Fruit fly (Drosophila melanogaster) whole organism, embryonic: ENCODE data around the gene Actbeta.

Experiments
- Atf3 ChIP-seq: fragments of 200-800 bp; sonication (Bioruptor generic); optimal IDR thresholded peaks from 3 replicates; lab custom pipeline; 2016; ENCODE audit warnings: missing biosample characterization, missing genetic modification characterization
- BEAF-32 ChIP-seq: fragments of 200-800 bp; sonication (Bioruptor generic); optimal IDR thresholded peaks from 3 replicates; lab custom pipeline; 2017; ENCODE audit warnings: missing biosample characterization, missing genetic modification characterization, mild to moderate bottlenecking, moderate library complexity, missing genetic modification reagents
- Bgb ChIP-seq: fragments of 200-800 bp; sonication (Bioruptor generic); IDR thresholded peaks from 2 replicates; pipeline ENCODE4 v1.3.6; 2022; ENCODE audit warnings: missing biosample characterization, missing genetic modification characterization; ENCODE audit not compliant: partially characterized antibody
- CG11085 ChIP-seq: fragments of 200-800 bp; sonication (Bioruptor generic); IDR thresholded peaks from 2 replicates; pipeline ENCODE4 v1.3.6; 2022; ENCODE audit warnings: missing biosample characterization, missing genetic modification characterization
- CG11723 ChIP-seq: fragments of 200-800 bp; sonication (Bioruptor generic); optimal IDR thresholded peaks from 2 replicates; lab custom pipeline; 2017; ENCODE audit warnings: missing biosample characterization, mild to moderate bottlenecking, missing genetic modification characterization
- CG12299 ChIP-seq: fragments of 200-800 bp; sonication (Bioruptor generic); optimal IDR thresholded peaks from 2 replicates; lab custom pipeline; 2018; ENCODE audit warnings: missing biosample characterization, mild to moderate bottlenecking, missing genetic modification characterization
- CG12659 ChIP-seq: fragments of 200-800 bp; sonication (Bioruptor generic); optimal IDR thresholded peaks from 3 replicates; lab custom pipeline; 2017; ENCODE audit warnings: mild to moderate bottlenecking, missing biosample characterization, missing genetic modification reagents, missing genetic modification characterization
- CG14710 ChIP-seq: fragments of 200-800 bp; sonication (Bioruptor generic); optimal IDR thresholded peaks from 3 replicates; lab custom pipeline; 2019; ENCODE audit warnings: missing biosample characterization, mild to moderate bottlenecking, missing genetic modification characterization, moderate library complexity
- CG17802 ChIP-seq: fragments of 200-800 bp; sonication (Bioruptor generic); optimal IDR thresholded peaks from 2 replicates; lab custom pipeline; 2018; ENCODE audit warnings: missing biosample characterization, mild to moderate bottlenecking, missing genetic modification characterization, moderate library complexity
- CG2120 ChIP-seq: fragments of 200-800 bp; sonication (Bioruptor generic); optimal IDR thresholded peaks from 3 replicates; lab custom pipeline; 2016; ENCODE audit warnings: missing biosample characterization, missing genetic modification characterization
- CG2712 ChIP-seq: fragments of 200-800 bp; optimal IDR thresholded peaks from 3 replicates; lab custom pipeline; 2019; ENCODE audit warnings: missing biosample characterization, mild to moderate bottlenecking, missing genetic modification characterization, moderate library complexity
- CG30020 ChIP-seq: fragments of 200-800 bp; optimal IDR thresholded peaks from 2 replicates; lab custom pipeline; 2019; ENCODE audit warnings: missing biosample characterization, mild to moderate bottlenecking, missing genetic modification characterization, moderate library complexity
- CG3065 ChIP-seq: fragments of 200-800 bp; sonication (Bioruptor generic); optimal IDR thresholded peaks from 2 replicates; lab custom pipeline; 2016; ENCODE audit warnings: missing biosample characterization, missing genetic modification characterization
- CG31388 ChIP-seq: fragments of 200-800 bp; sonication (Bioruptor generic); optimal IDR thresholded peaks from 2 replicates; lab custom pipeline; 2016; ENCODE audit warnings: missing biosample characterization, missing genetic modification characterization
- CG33213 ChIP-seq: fragments of 200-800 bp; sonication (Bioruptor generic); optimal IDR thresholded peaks from 3 replicates; lab custom pipeline; 2016; ENCODE audit warnings: missing biosample characterization, missing genetic modification characterization
- CG33557 ChIP-seq: fragments of 200-800 bp; sonication (Bioruptor generic); optimal IDR thresholded peaks from 2 replicates; lab custom pipeline; 2019; ENCODE audit warnings: missing biosample characterization, mild to moderate bottlenecking, missing genetic modification characterization, moderate library complexity
- CG4282 ChIP-seq: fragments of 200-800 bp; sonication (Bioruptor generic); optimal IDR thresholded peaks from 2 replicates; lab custom pipeline; 2016; ENCODE audit warnings: missing biosample characterization, missing genetic modification characterization
- CG6854 ChIP-seq: fragments of 200-800 bp; sonication (Bioruptor generic); optimal IDR thresholded peaks from 3 replicates; lab custom pipeline; 2017; ENCODE audit warnings: missing biosample characterization, mild to moderate bottlenecking, missing genetic modification characterization
- CG7271 ChIP-seq: fragments of 200-800 bp; sonication (Bioruptor generic); optimal IDR thresholded peaks from 2 replicates; lab custom pipeline; 2018; ENCODE audit warnings: missing biosample characterization, mild to moderate bottlenecking, missing genetic modification characterization, moderate library complexity
- CG8089 ChIP-seq: fragments of 200-800 bp; sonication (Bioruptor generic); optimal IDR thresholded peaks from 3 replicates; lab custom pipeline; 2016; ENCODE audit warnings: missing biosample characterization, missing genetic modification characterization
- CG8944 ChIP-seq: fragments of 200-800 bp; sonication (Bioruptor generic); optimal IDR thresholded peaks from 3 replicates; lab custom pipeline; 2016; ENCODE audit warnings: missing biosample characterization, missing genetic modification characterization
- CoRest ChIP-seq: fragments of 200-800 bp; sonication (Bioruptor generic); optimal IDR thresholded peaks from 3 replicates; lab custom pipeline; 2018; ENCODE audit warnings: missing biosample characterization, mild to moderate bottlenecking, missing genetic modification characterization, moderate library complexity
- Hmx ChIP-seq: fragments of 200-800 bp; sonication (Bioruptor generic); optimal IDR thresholded peaks from 2 replicates; lab custom pipeline; 2016; ENCODE audit warnings: missing biosample characterization, missing genetic modification characterization
- Lhr ChIP-seq: fragments of 200-800 bp; sonication (Bioruptor generic); optimal IDR thresholded peaks from 3 replicates; lab custom pipeline; 2017; ENCODE audit warnings: mild to moderate bottlenecking, missing biosample characterization, missing genetic modification reagents, missing genetic modification characterization
- MBD-R2 ChIP-seq: fragments of 200-800 bp; sonication (Bioruptor generic); IDR thresholded peaks from 2 replicates; pipeline ENCODE4 v1.3.6; 2022; ENCODE audit warnings: missing biosample characterization, missing genetic modification characterization
- Med ChIP-seq: fragments of 200-800 bp; sonication (Bioruptor generic); peaks from one replicate; lab custom pipeline; 2016; ENCODE audit warnings: missing biosample characterization, missing genetic modification characterization, mild to moderate bottlenecking, inconsistent platforms, moderate library complexity
- Neu2 ChIP-seq: fragments of 200-800 bp; sonication (Bioruptor generic); optimal IDR thresholded peaks from 3 replicates; lab custom pipeline; 2016; ENCODE audit warnings: missing biosample characterization, missing genetic modification characterization, borderline replicate concordance
- Sin3A ChIP-seq: fragments of >200 bp; optimal IDR thresholded peaks from 2 replicates; lab custom pipeline; 2018
- YL-1 ChIP-seq: fragments of 200-800 bp; sonication (Bioruptor generic); optimal IDR thresholded peaks from 3 replicates; lab custom pipeline; 2017; ENCODE audit warnings: missing biosample characterization, mild to moderate bottlenecking, missing genetic modification characterization
- ab ChIP-seq: fragments of 200-800 bp; sonication (Bioruptor generic); optimal IDR thresholded peaks from 2 replicates; lab custom pipeline; 2016; ENCODE audit warnings: missing biosample characterization, missing genetic modification characterization
- crc ChIP-seq: fragments of 200-800 bp; sonication (Bioruptor generic); optimal IDR thresholded peaks from 2 replicates; lab custom pipeline; 2016; ENCODE audit warnings: missing biosample characterization, missing genetic modification characterization
- danr ChIP-seq: fragments of 200-800 bp; sonication (Bioruptor generic); IDR thresholded peaks from 2 replicates; pipeline ENCODE4 v1.3.6; 2022; ENCODE audit warnings: missing biosample characterization, missing genetic modification characterization
- dm ChIP-seq: fragments of 200-800 bp; sonication (Bioruptor generic); optimal IDR thresholded peaks from 3 replicates; lab custom pipeline; 2016; ENCODE audit warnings: missing biosample characterization, missing genetic modification characterization
- fru ChIP-seq: fragments of >200 bp; optimal IDR thresholded peaks from 2 replicates; lab custom pipeline; 2017
- fu2 ChIP-seq: fragments of 200-800 bp; sonication (Bioruptor generic); optimal IDR thresholded peaks from 2 replicates; lab custom pipeline; 2016; ENCODE audit warnings: missing biosample characterization, missing genetic modification characterization
- gro ChIP-seq: fragments of 200-800 bp; sonication (Bioruptor generic); optimal IDR thresholded peaks from 2 replicates; lab custom pipeline; 2016; ENCODE audit warnings: missing biosample characterization, missing genetic modification characterization
- lbe ChIP-seq: fragments of 200-800 bp; sonication (Bioruptor generic); optimal IDR thresholded peaks from 2 replicates; lab custom pipeline; 2016; ENCODE audit warnings: missing biosample characterization, mild to moderate bottlenecking, missing genetic modification characterization
- mam ChIP-seq: fragments of 200-800 bp; sonication (Bioruptor generic); optimal IDR thresholded peaks from 3 replicates; lab custom pipeline; 2016; ENCODE audit warnings: missing biosample characterization, missing genetic modification characterization
- nmo ChIP-seq: fragments of 200-800 bp; sonication (Bioruptor generic); optimal IDR thresholded peaks from 2 replicates; lab custom pipeline; 2018; ENCODE audit warnings: missing biosample characterization, mild to moderate bottlenecking, missing genetic modification characterization, moderate library complexity
- p53 ChIP-seq: fragments of 200-800 bp; sonication (Bioruptor generic); optimal IDR thresholded peaks from 2 replicates; lab custom pipeline; 2016; ENCODE audit warnings: missing biosample characterization, missing genetic modification characterization
- phol ChIP-seq: fragments of 200-800 bp; sonication (Bioruptor generic); optimal IDR thresholded peaks from 3 replicates; lab custom pipeline; 2018; ENCODE audit warnings: missing biosample characterization, mild to moderate bottlenecking, missing genetic modification characterization, moderate library complexity
- stwl ChIP-seq: fragments of 200-800 bp; sonication (Bioruptor generic); optimal IDR thresholded peaks from 3 replicates; lab custom pipeline; 2018; ENCODE audit warnings: missing biosample characterization, mild to moderate bottlenecking, missing genetic modification characterization, moderate library complexity
- tin ChIP-seq: fragments of 200-800 bp; sonication (Bioruptor generic); optimal IDR thresholded peaks from 3 replicates; lab custom pipeline; 2016; ENCODE audit warnings: missing biosample characterization, missing genetic modification characterization
- twi ChIP-seq: fragments of 200-800 bp; optimal IDR thresholded peaks from 2 replicates; lab custom pipeline; 2019; ENCODE audit warnings: missing biosample characterization, mild to moderate bottlenecking, missing genetic modification characterization, moderate library complexity
- usp ChIP-seq: fragments of >200 bp; optimal IDR thresholded peaks from 2 replicates; lab custom pipeline; 2017; ENCODE audit warnings: missing biosample characterization, missing genetic modification characterization
- zen ChIP-seq: fragments of 200-800 bp; sonication (Bioruptor generic); optimal IDR thresholded peaks from 3 replicates; lab custom pipeline; 2018; ENCODE audit warnings: missing biosample characterization, mild to moderate bottlenecking, missing genetic modification characterization, moderate library complexity

Gene Actbeta

DNA sequence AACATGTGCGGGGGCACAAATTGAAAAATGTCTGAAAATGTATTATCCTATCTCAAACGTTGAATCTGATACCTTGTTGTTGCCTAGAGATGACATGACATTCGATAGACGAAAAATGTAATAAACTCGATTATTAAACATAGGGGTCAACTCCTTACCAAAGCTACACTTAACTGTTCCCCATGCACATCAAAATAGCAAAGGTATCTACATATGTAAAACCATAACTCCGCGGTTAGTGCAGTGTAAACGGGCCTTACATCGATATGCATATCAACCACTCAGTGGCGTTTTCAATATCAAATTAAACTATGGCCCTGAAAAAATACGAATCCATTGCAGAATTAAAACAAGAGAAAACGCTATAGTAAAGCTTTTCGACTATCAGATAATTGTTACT lies 33.3 kb downstream of the Actbeta start (continued):
- TF ChIP-seq CG2120 (GFP tag; lab: Kevin White, UChicago) (peak; percentile 17), fru (lab: Kevin White, UChicago) (no peak), dm (GFP tag; lab: Kevin White, UChicago) (peak; percentile 32), CG17802 (tag; lab: Kevin White, UChicago) (peak; percentile 99), Neu2 (GFP tag; lab: Kevin White, UChicago) (no peak), CG2712 (tag; lab: Kevin White, UChicago) (peak; percentile 42), CG30020 (tag; lab: Kevin White, UChicago) (peak; percentile 100), CG14710 (tag; lab: Kevin White, UChicago) (peak; percentile 63), CG12299 (tag; lab: Kevin White, UChicago) (no peak), CG8944 (GFP tag; lab: Kevin White, UChicago) (no peak), Lhr (GFP tag; lab: Kevin White, UChicago) (peak; percentile 81), p53 (peak; percentile 60), stwl (tag; lab: Kevin White, UChicago) (peak; percentile 52), mam (GFP tag; lab: Kevin White, UChicago) (peak; percentile 39), CoRest (tag; lab: Kevin White, UChicago) (no peak), zen (peak; percentile 33), CG11723 (GFP tag; lab: Kevin White, UChicago) (peak; percentile 99), BEAF-32 (GFP tag; lab: Kevin White, UChicago) (peak; percentile 65), phol (peak; percentile 58), Bgb (GFP tag; lab: Robert Waterston, UW) (peak; percentile 25; the same call in 1 of the 2 replicates), gro (GFP tag; lab: Kevin White, UChicago) (no peak), CG8089 (GFP tag; lab: Kevin White, UChicago) (peak; percentile 82), fu2 (peak; percentile 8), CG3065 (no peak), CG33557 (GFP tag; lab: Kevin White, UChicago) (peak; percentile 43), tin (GFP tag; lab: Kevin White, UChicago) (no peak), CG12659 (GFP tag; lab: Kevin White, UChicago) (peak; percentile 59)

DNA sequence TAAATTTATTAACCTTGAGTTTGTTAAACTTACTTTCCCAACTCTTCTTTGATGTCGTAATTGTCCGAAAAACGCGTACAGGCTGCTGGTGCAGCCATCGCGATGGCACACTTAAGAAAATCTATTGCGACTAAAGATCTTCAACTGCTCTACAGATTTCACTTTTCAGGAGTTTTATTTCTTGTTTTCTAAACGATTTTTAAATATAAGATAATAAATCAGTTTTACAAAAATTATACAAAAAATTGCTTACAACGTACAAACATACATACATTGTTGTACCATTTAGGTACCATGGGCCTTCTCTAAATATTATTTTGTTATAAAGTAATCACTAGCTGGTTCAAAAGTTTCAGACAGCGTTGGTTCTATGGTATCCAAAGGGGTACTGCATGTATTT lies 34.2 kb downstream of the Actbeta start:
- TF ChIP-seq CG31388 (GFP tag; lab: Kevin White, UChicago), result no peak
- TF ChIP-seq twi (tag; lab: Kevin White, UChicago), result no peak
- no peak for TF ChIP-seq CG6854 (GFP tag; lab: Kevin White, UChicago)
- TF ChIP-seq usp (GFP tag; lab: Kevin White, UChicago), result no peak
- no peak for TF ChIP-seq CG7271 (tag; lab: Kevin White, UChicago)
- TF ChIP-seq nmo (GFP tag; lab: Kevin White, UChicago), result no peak
- no peak for TF ChIP-seq YL-1 (GFP tag; lab: Kevin White, UChicago)
- no peak for TF ChIP-seq Atf3 (GFP tag; lab: Kevin White, UChicago)
- no peak for TF ChIP-seq Sin3A
- no peak for TF ChIP-seq Med (GFP tag; lab: Kevin White, UChicago)
- no peak for TF ChIP-seq CG33213
- no peak for TF ChIP-seq crc (GFP tag; lab: Kevin White, UChicago)
- no peak for TF ChIP-seq CG4282 (GFP tag; lab: Kevin White, UChicago)
- no peak for TF ChIP-seq ab (GFP tag; lab: Kevin White, UChicago)
- TF ChIP-seq Hmx (GFP tag; lab: Kevin White, UChicago), result no peak
- no peak for TF ChIP-seq danr (GFP tag; lab: Robert Waterston, UW)
- TF ChIP-seq CG11085 (GFP tag; lab: Robert Waterston, UW), result no peak
- no peak for TF ChIP-seq MBD-R2 (GFP tag; lab: Robert Waterston, UW)
- TF ChIP-seq lbe, result no peak
